Worm (Caenorhabditis elegans): ENCODE data around the gene gap-2.

The gap-2 gene

ce11 chrX:9518719-9519118 is 46.4 kb downstream of the gap-2 start, which contains the start of gene C07B5.6:
Gene C07B5.6 (plus strand): TSS chrX:9519019.
- TF ChIP-seq mel-28 (tag; optimal IDR thresholded peaks at IDR 0.05; ENCODE audit: borderline replicate concordance): no peak
- no peak for TF ChIP-seq hrde-1 (tag; optimal IDR thresholded peaks at IDR 0.05; ENCODE audit: borderline replicate concordance)
- no peak for TF ChIP-seq F57A8.1 (GFP tag; optimal IDR thresholded peaks at IDR 0.05)
- TF ChIP-seq nfya-2 (GFP tag; IDR thresholded peaks at IDR 0.05): no peak
- TF ChIP-seq bed-2 (GFP tag; IDR thresholded peaks at IDR 0.05): no peak
- TF ChIP-seq lin-26 (GFP tag; IDR thresholded peaks at IDR 0.05): no peak
- no peak for TF ChIP-seq Y56A3A.18 (GFP tag; IDR thresholded peaks at IDR 0.05)
- TF ChIP-seq egl-44 (GFP tag; IDR thresholded peaks at IDR 0.05): no peak
- TF ChIP-seq nhr-120 (GFP tag; IDR thresholded peaks at IDR 0.05): no peak
- TF ChIP-seq dpl-1 (GFP tag; optimal IDR thresholded peaks at IDR 0.05): no peak

ce11 chrX:9523118-9523517 is 50.8 kb downstream of the gap-2 start, which contains the start of gene C07B5.3:
Gene C07B5.3 (minus strand): TSS chrX:9523218.
- TF ChIP-seq hsf-1 (GFP tag; IDR thresholded peaks at IDR 0.05) (no peak), lag-1 (GFP tag; IDR thresholded peaks at IDR 0.05) (no peak), K12H6.12 (tag; optimal IDR thresholded peaks at IDR 0.05) (no peak), lsl-1 (GFP tag; optimal IDR thresholded peaks at IDR 0.05) (no peak), nfya-2 (GFP tag; IDR thresholded peaks at IDR 0.05) (no peak), lir-1 (GFP tag; conservative IDR thresholded peaks at IDR 0.05) (no peak), snpc-1.1 (tag; optimal IDR thresholded peaks at IDR 0.05; ENCODE audit: insufficient read depth) (no peak), hmg-1.2 (GFP tag; IDR thresholded peaks at IDR 0.05) (no peak), egl-44 (GFP tag; IDR thresholded peaks at IDR 0.05) (no peak), unc-130 (GFP tag; optimal IDR thresholded peaks at IDR 0.05) (no peak), ceh-58 (GFP tag; IDR thresholded peaks at IDR 0.05) (no peak), ztf-28 (GFP tag; IDR thresholded peaks at IDR 0.05) (no peak), bed-1 (GFP tag; IDR thresholded peaks at IDR 0.05) (no peak), mel-28 (tag; optimal IDR thresholded peaks at IDR 0.05; ENCODE audit: borderline replicate concordance) (no peak)

ce11 chrX:9527898-9528297 is 55.6 kb downstream of the gap-2 start:
- TF ChIP-seq D2030.7 (GFP tag; IDR thresholded peaks at IDR 0.05) (no peak), ztf-26 (tag; optimal IDR thresholded peaks at IDR 0.05) (peak; percentile 63), Y53G8AR.9 (GFP tag; conservative IDR thresholded peaks at IDR 0.05) (no peak), lin-40 (tag; optimal IDR thresholded peaks at IDR 0.05) (peak; percentile 42), ceh-91 (GFP tag; IDR thresholded peaks at IDR 0.05) (no peak), T07F8.4 (tag; optimal IDR thresholded peaks at IDR 0.05) (no peak), somi-1 (GFP tag; optimal IDR thresholded peaks at IDR 0.05) (peak; percentile 19), nhr-120 (GFP tag; IDR thresholded peaks at IDR 0.05) (no peak), B0035.1 (tag; optimal IDR thresholded peaks at IDR 0.05) (no peak), lin-35 (GFP tag; optimal IDR thresholded peaks at IDR 0.05) (no peak)

ce11 chrX:9529360-9529759 is 57.1 kb downstream of the gap-2 start, which contains the start of gene C07B5.4:
Gene C07B5.4 (plus strand): TSS chrX:9529660.
- TF ChIP-seq D2030.7 (GFP tag; IDR thresholded peaks at IDR 0.05): no peak
- TF ChIP-seq unc-62 (GFP tag; optimal IDR thresholded peaks at IDR 0.05): no peak
- no peak for TF ChIP-seq lin-40 (tag; optimal IDR thresholded peaks at IDR 0.05)
- TF ChIP-seq T07F8.4 (tag; optimal IDR thresholded peaks at IDR 0.05): no peak
- TF ChIP-seq fkh-3 (tag; optimal IDR thresholded peaks at IDR 0.05): no peak
- no peak for TF ChIP-seq chd-7 (tag; optimal IDR thresholded peaks at IDR 0.05)
